Worm (Caenorhabditis elegans) whole organism, mixed stage, embryonic: ENCODE results near the gene nprl-2.

Source experiments
- blmp-1 ChIP-seq: fragments of 150-350 bp; optimal IDR thresholded peaks from 2 replicates; lab custom pipeline; 2014; ENCODE audit warnings: missing biosample characterization, missing genetic modification characterization
- ceh-39 ChIP-seq: fragments of 150-350 bp; optimal IDR thresholded peaks from 2 replicates; lab custom pipeline; 2014; ENCODE audit warnings: missing biosample characterization, missing genetic modification characterization
- drap-1 ChIP-seq: fragments of 200-800 bp; sonication (Bioruptor generic); optimal IDR thresholded peaks from 3 replicates; lab custom pipeline; 2018; ENCODE audit warnings: mild to moderate bottlenecking, missing genetic modification characterization, missing compliant biosample characterization
- elt-3 ChIP-seq: fragments of 150-350 bp; optimal IDR thresholded peaks from 2 replicates; lab custom pipeline; 2014; ENCODE audit warnings: missing biosample characterization, missing genetic modification characterization
- lin-32 ChIP-seq: fragments of 200-800 bp; sonication (Bioruptor generic); optimal IDR thresholded peaks from 2 replicates; lab custom pipeline; 2018; ENCODE audit warnings: mild to moderate bottlenecking, missing genetic modification characterization, missing compliant biosample characterization
- lsy-2 ChIP-seq: fragments of 150-350 bp; optimal IDR thresholded peaks from 2 replicates; lab custom pipeline; 2014; ENCODE audit warnings: missing biosample characterization, missing genetic modification characterization
- nhr-12 ChIP-seq: fragments of 150-350 bp; optimal IDR thresholded peaks from 2 replicates; lab custom pipeline; 2014; ENCODE audit warnings: missing biosample characterization, missing genetic modification characterization
- pha-4 ChIP-seq: fragments of 150-350 bp; optimal IDR thresholded peaks from 2 replicates; lab custom pipeline; 2018; ENCODE audit warnings: missing biosample characterization, missing genetic modification reagents, missing genetic modification characterization
- unc-120 ChIP-seq: sonication (generic microtip); optimal IDR thresholded peaks from 2 replicates; lab custom pipeline; 2017; ENCODE audit warnings: missing genetic modification characterization, missing compliant biosample characterization; ENCODE audit not compliant: poor library complexity, severe bottlenecking
- ztf-11 ChIP-seq: fragments of 150-350 bp; optimal IDR thresholded peaks from 2 replicates; lab custom pipeline; 2014; ENCODE audit warnings: missing biosample characterization, missing genetic modification characterization

DNA sequence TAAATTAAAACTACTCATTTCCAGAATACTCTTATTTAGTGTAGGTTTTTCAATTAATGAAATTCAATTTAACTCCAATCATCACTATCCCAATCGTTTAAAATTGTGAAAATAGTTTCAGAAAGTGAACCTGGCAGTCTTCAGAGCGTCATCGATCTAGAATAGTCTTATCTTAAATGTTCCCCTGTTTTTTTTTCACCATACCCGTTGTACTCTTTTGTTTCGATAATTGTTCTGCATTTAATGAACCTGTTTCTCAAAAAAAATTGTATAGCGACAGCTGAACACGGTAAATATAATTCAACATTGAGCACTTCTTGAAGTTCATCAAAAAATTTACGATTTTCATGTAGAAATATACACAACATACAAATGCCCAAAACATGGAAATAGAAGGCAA is 5.4 kb upstream of the nprl-2 start:
- no peak for TF ChIP-seq ceh-39 (tag; lab: Kevin White, UChicago)
- TF ChIP-seq elt-3 (tag; lab: Kevin White, UChicago): no peak
- TF ChIP-seq ztf-11 (tag; lab: Kevin White, UChicago): no peak
- no peak for TF ChIP-seq blmp-1 (tag; lab: Kevin White, UChicago)
- no peak for TF ChIP-seq drap-1
- no peak for TF ChIP-seq pha-4
- TF ChIP-seq lin-32: no peak
- no peak for TF ChIP-seq unc-120 (tag; lab: Kevin White, UChicago)
- no peak for TF ChIP-seq lsy-2 (tag; lab: Kevin White, UChicago)
- TF ChIP-seq nhr-12 (tag; lab: Kevin White, UChicago): no peak
